Worm (Caenorhabditis elegans): ENCODE data around the gene aip-1.

ce11 chrV:14001929-14002328 is 10.2 kb upstream of the aip-1 start:
- no peak for TF ChIP-seq let-526 (GFP tag; IDR thresholded peaks at IDR 0.05)
- no peak for TF ChIP-seq madf-3 (GFP tag; IDR thresholded peaks at IDR 0.05)
